Fruit fly (Drosophila melanogaster) whole organism: ENCODE results near the gene Unc-76.

Source experiments
- CG8478 ChIP-seq: fragments of >200 bp; optimal IDR thresholded peaks from 2 replicates; lab custom pipeline; 2018; ENCODE audit warnings: inconsistent platforms
- Dll ChIP-seq: fragments of >200 bp; optimal IDR thresholded peaks from 2 replicates; lab custom pipeline; 2017
- EcR ChIP-seq, 2 experiments: fragments of >200 bp; optimal IDR thresholded peaks; 2 replicates each; lab custom pipeline; 2017; ENCODE audit warnings: missing biosample characterization in 2 of 2, missing genetic modification characterization in 2 of 2, missing genetic modification reagents in 2 of 2
- pan ChIP-seq: fragments of >200 bp; optimal IDR thresholded peaks from 2 replicates; lab custom pipeline; 2017
- psq ChIP-seq: fragments of >200 bp; optimal IDR thresholded peaks from 2 replicates; lab custom pipeline; 2017
- usp ChIP-seq: fragments of >200 bp; optimal IDR thresholded peaks from 2 replicates; lab custom pipeline; 2017; ENCODE audit warnings: missing biosample characterization, missing genetic modification characterization, mixed read lengths

Gene Unc-76

DNA sequence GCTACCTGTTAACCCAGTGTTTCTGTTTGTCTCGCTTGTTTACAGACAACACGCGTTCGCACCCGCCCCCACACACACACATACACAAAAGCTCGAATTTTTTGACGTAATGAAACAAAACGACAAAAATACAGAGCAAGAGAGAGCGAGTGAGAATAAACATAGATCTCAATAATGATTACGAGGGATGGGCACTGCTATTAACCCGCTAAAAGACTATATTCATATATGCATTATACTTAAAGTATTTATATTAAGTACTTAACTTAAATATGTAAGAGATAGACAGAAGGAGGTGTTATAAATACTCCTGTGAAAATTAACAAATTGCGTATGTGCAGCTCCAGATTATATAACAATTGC lies 61.4 kb downstream of the Unc-76 start:
- TF ChIP-seq usp (GFP tag; lab: Kevin White, UChicago) (no peak), EcR (GFP tag; optimal IDR thresholded peaks at IDR 0.05; lab: Kevin White, UChicago) (no peak), Dll (lab: Kevin White, UChicago) (no peak)

DNA sequence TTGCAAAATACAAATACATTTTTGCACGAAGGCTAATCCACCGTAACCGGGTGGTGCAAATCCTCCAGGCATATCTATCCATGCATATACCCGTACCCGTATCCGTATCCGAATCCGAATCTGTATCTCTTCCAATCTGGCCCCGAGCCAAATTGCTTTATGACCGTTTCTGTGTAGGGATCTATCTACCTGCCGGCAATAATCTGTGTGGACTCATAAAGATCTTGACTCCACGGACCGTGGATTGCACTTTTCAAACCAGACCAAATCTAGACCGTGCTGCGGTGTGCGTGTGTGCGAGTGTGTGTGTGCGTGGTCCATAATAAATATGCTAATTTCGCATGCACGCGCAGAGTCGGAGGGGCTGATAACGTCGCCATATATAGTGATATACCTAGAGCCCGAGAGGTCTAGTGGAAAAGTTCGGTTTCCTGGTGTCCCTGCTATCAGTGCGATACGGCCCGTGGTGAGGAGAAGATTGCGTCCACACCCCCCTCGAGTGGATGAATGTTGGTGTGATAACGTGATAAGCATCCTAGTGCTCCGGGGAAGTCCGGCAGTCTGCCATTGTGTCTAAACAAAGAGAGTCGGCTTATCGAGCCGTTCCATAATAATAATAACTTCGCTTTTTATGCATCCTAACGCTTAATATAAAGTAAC lies 62.0 kb downstream of the Unc-76 start:
- TF ChIP-seq usp (GFP tag; lab: Kevin White, UChicago) (no peak), pan (lab: Kevin White, UChicago) (no peak), Dll (lab: Kevin White, UChicago) (no peak), EcR (GFP tag; optimal IDR thresholded peaks at IDR 0.05; lab: Kevin White, UChicago) (no peak), CG8478 (lab: Kevin White, UChicago) (no peak), psq (lab: Kevin White, UChicago) (no peak)

DNA sequence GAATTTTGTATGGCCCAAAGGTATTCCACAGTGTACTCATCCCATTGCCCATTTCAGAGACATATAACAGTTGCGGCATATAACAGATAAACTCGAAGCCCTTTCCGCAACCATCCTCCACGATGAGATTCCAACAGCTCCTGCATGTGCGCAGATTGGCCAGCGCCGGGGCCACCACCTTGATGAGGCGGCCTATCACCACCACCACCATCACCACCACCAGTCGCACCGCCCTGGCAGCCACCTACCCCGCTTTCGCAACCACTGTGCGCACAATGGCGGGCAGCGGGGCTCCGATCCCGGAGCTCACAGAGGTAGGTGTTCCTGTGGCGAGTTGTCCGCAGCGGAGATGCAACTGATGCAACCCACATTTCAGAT lies 62.5 kb downstream of the Unc-76 start:
- no peak for TF ChIP-seq pan (lab: Kevin White, UChicago)
